Fruit fly (Drosophila melanogaster): Measurements from ENCODE around the gene CG13409.
A peak's percentile ranks its signal among the peaks of the same experiment; 100 is the strongest.

The CG13409 gene

DNA sequence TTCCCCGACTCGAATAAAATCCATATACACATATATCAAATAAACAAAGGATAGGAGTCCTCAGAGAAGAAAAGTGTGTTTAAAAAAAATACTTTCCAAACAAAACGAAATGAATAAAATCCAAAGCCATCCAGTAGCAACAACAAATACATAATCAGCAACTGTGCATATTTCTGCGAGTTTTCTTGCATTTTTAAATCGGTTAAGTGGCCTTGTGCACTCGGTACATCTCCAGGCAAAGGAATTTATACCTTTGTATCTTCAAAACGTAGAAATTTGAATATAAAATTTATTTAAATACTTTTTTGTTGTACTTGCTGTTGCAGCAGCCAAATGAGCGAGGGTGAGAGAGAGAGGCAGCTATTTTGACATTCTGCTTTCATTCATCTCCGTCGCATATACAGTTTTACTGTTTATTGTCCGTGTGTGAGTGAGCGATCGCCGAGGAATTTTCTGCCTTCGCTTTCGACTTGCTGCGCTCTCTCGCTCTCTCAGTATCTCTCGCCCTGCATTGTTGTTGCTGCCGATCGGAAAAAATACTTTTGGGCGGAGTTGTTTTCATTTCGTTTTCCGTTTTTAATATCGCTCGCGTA is 10.7 kb upstream of the CG13409 start:
- TF ChIP-seq noc (tag; optimal IDR thresholded peaks at IDR 0.05) = no peak

DNA sequence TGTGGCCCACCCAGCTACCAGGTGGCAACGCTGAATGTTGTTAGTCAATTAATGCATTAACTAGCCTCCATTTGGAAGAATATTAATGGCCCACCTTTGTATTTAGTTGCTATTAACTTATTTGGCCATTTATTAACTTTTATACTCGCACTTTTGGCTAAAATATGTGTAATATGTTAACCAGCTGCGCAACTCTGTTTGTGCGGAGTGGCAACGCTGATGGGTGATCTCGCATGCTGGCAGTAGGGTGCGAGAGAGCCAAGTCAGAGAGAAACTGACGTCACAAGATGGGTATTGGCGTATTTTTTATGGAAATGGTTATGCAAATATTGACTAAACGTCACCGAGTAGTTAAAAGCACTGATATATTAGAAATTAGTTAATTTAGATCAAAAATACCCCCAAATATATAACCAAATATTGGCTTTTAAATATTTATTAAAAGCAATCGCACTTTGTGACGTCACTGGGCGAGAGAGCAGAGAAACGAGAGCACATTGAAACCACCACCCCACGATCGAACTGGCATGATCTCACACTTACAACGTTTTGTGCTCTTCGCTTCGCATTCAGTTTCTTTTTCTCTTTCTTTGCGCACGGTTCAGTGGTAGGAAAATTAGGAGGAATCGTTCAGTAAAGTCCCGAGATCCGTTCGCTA is 10.1 kb upstream of the CG13409 start, which contains the start of gene how:
Gene how, plus strand, starts transcription at position 567 of the 658 bp plus-strand sequence.
- TF ChIP-seq noc (tag; optimal IDR thresholded peaks at IDR 0.05) = no peak

DNA sequence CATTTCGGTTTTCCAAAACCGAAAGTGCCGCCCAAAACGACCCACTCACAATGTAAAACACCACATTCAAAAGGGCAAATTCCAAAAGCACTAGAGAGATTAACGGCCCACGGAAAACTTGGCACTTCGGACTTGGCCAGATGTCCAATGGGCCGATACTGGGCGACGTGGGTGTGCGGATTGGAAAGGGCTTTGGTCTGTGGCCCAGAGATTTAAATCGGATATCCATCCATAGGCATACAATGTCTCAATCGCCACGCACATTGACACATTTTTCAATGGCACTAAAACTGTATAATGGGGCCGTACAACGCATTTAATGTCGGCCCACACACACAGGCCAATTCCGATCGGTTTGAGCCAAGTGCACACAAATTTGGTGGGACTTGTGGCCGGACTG is 8.7 kb upstream of the CG13409 start:
- TF ChIP-seq noc (tag; optimal IDR thresholded peaks at IDR 0.05) = no peak

DNA sequence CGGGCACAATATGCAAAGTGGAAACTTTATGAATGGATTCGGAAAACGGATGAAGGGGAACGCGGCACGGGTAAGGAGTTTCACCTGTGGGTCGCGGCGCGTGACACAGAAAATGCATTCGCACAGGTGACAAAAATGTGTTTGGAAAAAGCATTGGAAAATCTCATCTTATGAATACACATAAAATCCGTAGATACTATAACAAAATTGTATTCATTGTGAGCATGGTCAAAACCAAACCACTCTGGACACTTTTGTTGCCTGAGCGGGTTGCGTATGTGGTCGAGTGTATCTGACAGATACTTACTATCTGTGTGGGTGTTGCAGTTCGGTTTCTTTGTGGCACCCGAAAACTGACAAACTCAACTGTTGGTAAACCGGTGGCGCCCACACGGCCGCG is 7.8 kb upstream of the CG13409 start:
- no peak for TF ChIP-seq noc (tag; optimal IDR thresholded peaks at IDR 0.05)

DNA sequence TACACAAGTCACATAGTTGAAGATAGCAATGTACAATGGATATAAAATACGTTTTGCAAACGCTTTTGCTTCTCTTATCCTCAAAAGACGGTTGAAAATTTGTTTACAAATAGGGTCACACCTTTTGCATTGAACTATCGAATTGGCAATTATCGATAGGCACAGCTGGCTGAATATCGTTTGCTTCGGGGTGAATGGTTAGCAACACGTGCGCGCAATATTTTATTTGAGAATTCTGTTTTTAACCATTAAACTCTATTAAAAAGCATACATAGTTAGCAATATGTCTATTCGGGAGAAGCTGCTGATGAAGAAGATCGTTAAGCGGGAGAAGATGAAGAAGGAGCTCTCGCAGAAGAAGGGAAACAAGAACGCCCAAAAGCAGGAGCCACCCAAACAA is 3.9 kb upstream of the CG13409 start:
- no peak for TF ChIP-seq noc (tag; optimal IDR thresholded peaks at IDR 0.05)

DNA sequence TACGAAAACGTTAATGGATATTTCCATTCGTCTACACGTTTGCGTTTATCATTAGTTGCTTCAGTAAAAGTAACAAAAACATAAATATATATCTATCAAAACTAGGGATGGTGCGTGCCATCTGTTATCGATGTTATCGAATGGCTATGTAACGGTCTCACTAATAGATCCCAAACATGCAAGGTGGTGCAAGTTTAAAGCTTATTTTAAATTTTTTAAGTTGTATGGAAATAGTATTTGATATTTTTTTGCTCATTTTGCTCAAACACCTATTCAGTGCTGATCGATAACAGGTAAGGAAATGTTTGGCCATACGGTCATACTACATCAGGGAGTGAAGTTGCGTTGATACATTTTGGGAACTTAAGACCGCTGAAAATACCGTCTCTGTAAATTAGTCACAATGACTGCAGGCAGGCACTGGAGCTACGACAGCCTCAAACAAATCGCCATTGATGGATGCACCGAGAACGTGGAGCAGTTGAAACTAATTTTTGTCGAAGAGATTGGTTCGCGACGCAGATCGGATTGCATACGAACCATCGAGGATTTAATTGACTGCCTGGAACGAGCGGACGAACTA is 2.6 kb upstream of the CG13409 start, which contains the start of the genes CG45099, CG6015, pit and Fadd:
Gene CG45099, minus strand, starts transcription at position 127 of the 583 bp plus-strand sequence.
Gene CG6015, minus strand, starts transcription at position 127 of the 583 bp plus-strand sequence.
Gene pit, plus strand, starts transcription at position 139 of the 583 bp plus-strand sequence.
Gene Fadd, plus strand, starts transcription at position 296 of the 583 bp plus-strand sequence.
- no peak for TF ChIP-seq noc (tag; optimal IDR thresholded peaks at IDR 0.05)

DNA sequence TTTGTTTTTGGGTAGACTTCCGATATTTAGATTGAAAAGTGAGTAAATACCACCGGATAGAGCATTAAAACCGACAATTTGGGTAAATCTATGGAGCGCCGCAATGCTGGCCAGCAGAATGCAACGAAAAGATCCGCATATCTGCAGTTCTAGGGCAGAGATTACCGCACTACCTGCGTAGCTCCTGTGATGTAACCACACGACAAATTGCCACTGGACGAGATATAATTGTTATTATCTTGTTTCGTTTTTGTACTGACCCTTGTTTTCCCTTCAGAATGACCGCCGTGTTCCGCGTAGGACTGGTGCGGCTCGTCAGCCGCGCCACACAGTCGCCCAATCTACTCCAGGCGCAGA is 4.0 kb downstream of the CG13409 start:
- TF ChIP-seq noc (tag; optimal IDR thresholded peaks at IDR 0.05) = no peak

DNA sequence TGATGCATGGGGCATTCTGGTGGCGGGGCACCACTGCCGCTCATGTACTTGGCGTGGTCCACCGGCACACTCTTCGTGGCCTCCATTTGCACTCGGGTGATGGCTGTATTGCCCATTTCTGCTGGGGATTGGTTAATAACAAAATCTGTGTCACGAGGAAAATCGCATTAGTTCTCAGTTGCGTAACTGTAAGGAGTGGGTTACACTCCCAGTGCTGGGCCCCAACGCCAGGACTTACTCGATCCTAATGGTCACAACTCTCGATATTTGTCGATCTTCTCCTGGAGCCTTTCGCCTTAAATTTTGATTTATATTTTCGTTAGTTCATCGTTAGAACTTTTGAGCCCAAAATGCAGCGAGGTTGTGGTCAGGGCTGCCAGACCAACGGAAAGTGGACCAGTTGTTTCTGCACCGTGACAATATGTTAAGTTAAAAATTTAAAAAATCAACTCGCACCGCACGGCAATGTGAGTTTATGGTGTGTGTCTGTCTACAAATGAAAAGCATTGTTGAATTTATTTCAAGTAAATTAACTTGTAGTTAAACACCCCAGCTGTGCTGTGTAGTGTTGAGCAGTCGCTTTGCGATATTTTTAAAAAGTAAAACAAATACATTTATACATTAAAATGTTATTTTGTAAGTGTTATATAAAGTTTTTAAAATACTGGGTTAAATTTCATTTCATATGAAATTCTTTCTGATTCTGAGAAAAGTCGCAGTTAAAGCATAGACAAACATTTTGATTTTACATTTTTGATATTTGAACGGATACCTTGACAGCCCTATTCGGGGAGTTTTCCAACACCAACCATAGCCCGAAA is 4.6 kb downstream of the CG13409 start, which contains the start of the genes Cchl and ND-42:
Gene Cchl, minus strand, starts transcription at position 559 of the 821 bp plus-strand sequence.
Gene ND-42, plus strand, starts transcription at position 788 of the 821 bp plus-strand sequence.
- peak; percentile 87 for TF ChIP-seq noc (tag; optimal IDR thresholded peaks at IDR 0.05)

DNA sequence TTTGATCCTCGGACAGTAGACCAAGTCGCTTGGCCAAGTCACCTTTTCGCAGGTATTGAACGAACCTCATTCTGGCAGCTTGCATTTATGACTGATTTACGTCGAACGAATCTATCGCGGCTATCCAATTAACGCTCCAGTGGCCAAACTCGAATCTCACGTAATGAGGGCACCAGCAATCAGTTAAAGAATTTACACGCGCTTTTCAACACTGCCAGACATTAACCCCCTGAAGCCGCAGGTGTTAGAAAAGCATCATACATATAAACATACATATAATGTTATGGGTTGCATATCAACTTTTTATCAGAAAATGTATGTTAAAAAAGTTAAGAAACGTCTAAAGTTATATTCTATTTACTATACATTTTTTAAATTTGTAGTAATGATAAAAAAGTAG is 6.4 kb downstream of the CG13409 start, which contains the start of gene CG6028:
Gene CG6028, minus strand, starts transcription at position 187 of the 400 bp plus-strand sequence.
- TF ChIP-seq noc (tag; optimal IDR thresholded peaks at IDR 0.05) = no peak

DNA sequence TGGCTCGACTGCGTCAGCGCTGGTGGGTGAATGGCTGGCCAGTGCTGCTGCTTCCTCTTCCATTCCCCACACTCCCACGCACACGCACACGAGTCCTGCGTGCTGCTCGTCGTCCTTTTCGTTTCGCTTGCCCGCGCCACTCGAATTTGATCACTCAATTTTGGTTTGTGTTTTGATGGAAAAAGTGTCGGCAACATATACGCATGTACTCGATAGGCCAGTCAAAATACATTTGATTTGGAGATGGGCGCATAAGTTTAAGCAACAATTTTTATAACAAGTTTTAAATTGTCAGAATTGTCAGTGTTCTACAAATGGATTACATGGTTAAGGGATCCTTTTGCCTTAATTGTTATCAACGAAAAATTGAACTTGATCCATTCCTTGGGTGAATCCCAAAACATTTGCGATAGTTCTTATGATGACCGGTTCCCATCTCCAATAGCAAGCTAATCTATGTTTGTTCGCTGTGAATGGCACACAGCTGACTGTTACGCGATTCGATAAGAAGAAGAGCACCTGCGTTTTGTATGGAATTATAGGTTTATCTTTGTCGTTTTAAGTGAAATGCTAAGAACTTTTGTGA is 8.6 kb downstream of the CG13409 start, which contains the start of the genes Mitofilin and mRpL35:
Gene Mitofilin, minus strand, starts transcription at position 295 of the 586 bp plus-strand sequence.
Gene mRpL35, plus strand, starts transcription at position 487 of the 586 bp plus-strand sequence.
- TF ChIP-seq noc (tag; optimal IDR thresholded peaks at IDR 0.05) = no peak

DNA sequence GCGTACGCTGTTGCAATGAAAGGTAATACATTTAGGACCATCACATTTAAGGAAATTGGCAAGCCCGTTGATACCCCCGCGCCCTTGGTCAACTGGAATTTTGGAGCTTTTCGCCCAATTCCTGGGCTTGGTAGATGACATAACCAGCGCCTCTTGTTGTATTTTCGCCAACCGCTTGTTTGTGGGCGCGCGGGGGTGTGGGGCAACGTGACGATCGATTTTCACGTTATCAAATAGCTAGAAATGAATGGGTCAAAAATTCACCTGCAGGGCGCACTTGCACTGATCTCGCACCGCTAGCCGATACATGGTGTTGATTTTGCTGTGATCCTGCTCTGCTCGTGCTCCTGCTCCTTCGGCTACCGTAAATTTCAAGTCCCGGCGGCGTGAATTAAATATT is 9.1 kb downstream of the CG13409 start:
- TF ChIP-seq noc (tag; optimal IDR thresholded peaks at IDR 0.05) = no peak

DNA sequence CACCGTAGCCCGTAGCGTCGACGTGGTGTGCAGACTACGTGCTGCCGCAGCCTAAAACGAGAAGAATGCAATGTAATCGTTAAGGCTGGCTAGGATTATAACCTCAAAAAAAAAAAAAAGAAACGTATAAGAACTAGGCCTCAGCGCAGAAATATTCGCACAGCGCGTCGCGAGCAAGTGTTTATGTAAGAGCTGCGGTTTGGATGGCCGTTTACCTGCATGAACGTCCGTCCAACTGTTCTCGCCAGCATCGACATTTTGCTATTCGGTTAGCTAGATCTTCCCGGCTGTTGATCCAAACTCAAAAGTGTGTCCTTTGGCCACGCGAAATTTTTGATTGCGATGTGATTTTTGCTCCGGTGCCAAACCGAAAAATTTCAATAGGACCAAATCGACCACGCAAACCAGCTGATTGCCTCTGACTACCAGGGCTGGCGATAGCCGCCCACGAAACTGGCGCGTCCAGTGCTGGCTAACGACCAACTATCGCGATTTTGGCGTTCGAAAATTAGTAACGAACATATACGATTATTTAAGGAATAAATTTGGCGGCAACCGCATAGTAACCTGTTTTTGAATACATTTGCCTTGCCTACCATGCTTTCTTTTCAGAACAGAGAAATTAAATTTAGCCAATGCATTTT is 12.8 kb downstream of the CG13409 start, which contains the start of gene Idh3b:
Gene Idh3b, minus strand, starts transcription at position 606 of the 644 bp plus-strand sequence.
- peak; percentile 11 for TF ChIP-seq noc (tag; optimal IDR thresholded peaks at IDR 0.05)

DNA sequence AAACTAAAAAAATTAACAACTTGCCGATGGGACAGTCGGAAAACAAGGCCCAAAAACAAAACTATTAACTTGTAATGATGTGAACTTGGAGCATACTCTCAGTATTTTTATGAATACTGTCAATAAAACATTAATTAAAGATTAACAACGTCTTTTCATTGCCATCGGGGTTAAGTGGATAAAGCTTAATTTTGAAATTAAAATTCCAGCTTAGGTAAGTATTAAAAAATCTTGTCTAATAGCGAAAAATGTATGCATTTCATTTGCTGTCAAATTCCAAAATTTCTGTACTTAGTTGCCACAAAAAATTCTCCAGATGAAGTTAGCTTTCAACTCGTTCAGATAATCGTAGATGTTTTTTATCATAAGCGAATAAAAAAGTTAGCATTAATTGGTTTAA is 17.3 kb downstream of the CG13409 start, which contains the start of gene Theg:
Gene Theg, plus strand, starts transcription at position 301 of the 400 bp plus-strand sequence.
- TF ChIP-seq noc (tag; optimal IDR thresholded peaks at IDR 0.05) = no peak

DNA sequence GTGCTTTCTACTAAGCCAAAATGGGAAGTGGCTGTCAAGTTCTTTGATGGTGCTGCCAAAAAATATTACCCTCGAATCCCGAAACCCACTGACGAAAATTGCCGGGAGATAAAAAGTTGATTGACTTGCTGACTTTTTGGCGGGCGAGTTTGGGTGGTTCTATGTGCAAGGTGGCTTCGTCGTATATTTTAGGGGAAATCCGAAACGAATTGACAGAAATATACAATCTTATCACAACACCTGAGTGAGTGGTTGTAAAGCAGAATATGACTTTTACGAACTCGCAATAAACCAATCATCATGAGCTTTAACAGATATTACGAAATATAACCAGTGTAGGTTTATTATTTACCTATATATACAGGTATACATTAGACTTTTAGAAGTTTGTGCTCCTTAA is 28.2 kb downstream of the CG13409 start:
- no peak for TF ChIP-seq noc (tag; optimal IDR thresholded peaks at IDR 0.05)
